Fruit fly (Drosophila melanogaster) whole organism, embryonic: ENCODE measurements around the gene GstD4.
A peak's percentile ranks its signal among the peaks of the same experiment; 100 is the strongest.

Experiments
- Bteb2 ChIP-seq: fragments of 200-800 bp; sonication (Bioruptor generic); optimal IDR thresholded peaks from 2 replicates; lab custom pipeline; 2016; ENCODE audit warnings: missing biosample characterization, missing genetic modification characterization
- CG11247 ChIP-seq: fragments of 200-800 bp; sonication (Bioruptor generic); IDR thresholded peaks from 2 replicates; pipeline ENCODE4 v1.3.6; 2022; ENCODE audit warnings: missing biosample characterization, missing genetic modification characterization
- CG11695 ChIP-seq: fragments of 200-800 bp; sonication (Bioruptor generic); IDR thresholded peaks from 3 replicates; pipeline ENCODE4 v1.3.6; 2022; ENCODE audit warnings: missing biosample characterization, missing genetic modification characterization
- CG12236 ChIP-seq: fragments of 200-800 bp; sonication (Bioruptor generic); optimal IDR thresholded peaks from 2 replicates; lab custom pipeline; 2016; ENCODE audit warnings: missing biosample characterization, missing genetic modification characterization
- CG12769 ChIP-seq: fragments of 200-800 bp; sonication (Bioruptor generic); optimal IDR thresholded peaks from 2 replicates; lab custom pipeline; 2019; ENCODE audit warnings: missing biosample characterization, mild to moderate bottlenecking, missing genetic modification characterization, moderate library complexity
- CG13287 ChIP-seq: fragments of 200-800 bp; sonication (Bioruptor generic); IDR thresholded peaks from 2 replicates; pipeline ENCODE4 v1.3.6; 2022; ENCODE audit warnings: missing biosample characterization, missing genetic modification characterization; ENCODE audit not compliant: partially characterized antibody
- CG15269 ChIP-seq: fragments of 200-800 bp; sonication (Bioruptor generic); optimal IDR thresholded peaks from 2 replicates; lab custom pipeline; 2018; ENCODE audit warnings: missing biosample characterization, mild to moderate bottlenecking, missing genetic modification characterization, moderate library complexity
- CG17328 ChIP-seq: fragments of 200-800 bp; sonication (Bioruptor generic); IDR thresholded peaks from 2 replicates; pipeline ENCODE4 v1.3.6; 2022; ENCODE audit warnings: missing biosample characterization, missing genetic modification characterization
- CG18764 ChIP-seq: fragments of 200-800 bp; sonication (Bioruptor generic); optimal IDR thresholded peaks from 3 replicates; lab custom pipeline; 2016; ENCODE audit warnings: missing biosample characterization, missing genetic modification characterization
- CG30020 ChIP-seq: fragments of 200-800 bp; optimal IDR thresholded peaks from 2 replicates; lab custom pipeline; 2019; ENCODE audit warnings: missing biosample characterization, mild to moderate bottlenecking, missing genetic modification characterization, moderate library complexity
- CG32767 ChIP-seq: fragments of 200-800 bp; sonication (Bioruptor generic); IDR thresholded peaks from 2 replicates; pipeline ENCODE4 v1.3.6; 2022; ENCODE audit warnings: missing biosample characterization, missing genetic modification characterization
- CG3281 ChIP-seq: fragments of 200-800 bp; sonication (Bioruptor generic); optimal IDR thresholded peaks from 3 replicates; lab custom pipeline; 2017; ENCODE audit warnings: missing biosample characterization, mild to moderate bottlenecking, missing genetic modification characterization
- CG33557 ChIP-seq: fragments of 200-800 bp; sonication (Bioruptor generic); optimal IDR thresholded peaks from 2 replicates; lab custom pipeline; 2019; ENCODE audit warnings: missing biosample characterization, mild to moderate bottlenecking, missing genetic modification characterization, moderate library complexity
- CG34224 ChIP-seq: fragments of 200-800 bp; sonication (Bioruptor generic); IDR thresholded peaks from 3 replicates; pipeline ENCODE4 v1.3.6; 2022; ENCODE audit warnings: missing biosample characterization, missing genetic modification characterization; ENCODE audit not compliant: partially characterized antibody
- CG4328 ChIP-seq: fragments of 200-800 bp; sonication (Bioruptor generic); optimal IDR thresholded peaks from 3 replicates; lab custom pipeline; 2017; ENCODE audit warnings: missing biosample characterization, missing genetic modification reagents, missing genetic modification characterization
- CG6175 ChIP-seq: fragments of 200-800 bp; sonication (Bioruptor generic); IDR thresholded peaks from 3 replicates; pipeline ENCODE4 v1.3.6; 2022; ENCODE audit warnings: missing biosample characterization, missing genetic modification characterization
- CG6272 ChIP-seq: fragments of 200-800 bp; sonication (Bioruptor generic); IDR thresholded peaks from 2 replicates; pipeline ENCODE4 v1.3.6; 2022; ENCODE audit warnings: missing biosample characterization, missing genetic modification characterization
- CG7786 ChIP-seq: fragments of 200-800 bp; sonication (Bioruptor generic); optimal IDR thresholded peaks from 2 replicates; lab custom pipeline; 2016; ENCODE audit warnings: missing biosample characterization, missing genetic modification characterization
- CG7839 ChIP-seq: fragments of 200-800 bp; sonication (Bioruptor generic); optimal IDR thresholded peaks from 3 replicates; lab custom pipeline; 2018; ENCODE audit warnings: missing biosample characterization, mild to moderate bottlenecking, missing genetic modification characterization, moderate library complexity
- Camta ChIP-seq: fragments of 200-800 bp; sonication (Bioruptor generic); optimal IDR thresholded peaks from 2 replicates; lab custom pipeline; 2016; ENCODE audit warnings: missing biosample characterization, missing genetic modification characterization
- Dll ChIP-seq: fragments of 200-800 bp; sonication (Bioruptor generic); IDR thresholded peaks from 4 replicates; pipeline ENCODE4 v1.3.6; 2022; ENCODE audit warnings: missing biosample characterization, missing genetic modification characterization; ENCODE audit not compliant: partially characterized antibody
- Ets65A ChIP-seq: fragments of 200-800 bp; sonication (Bioruptor generic); peaks from one replicate; lab custom pipeline; 2016; ENCODE audit warnings: missing biosample characterization, missing genetic modification characterization
- Fer2 ChIP-seq: fragments of 200-800 bp; sonication (Bioruptor generic); optimal IDR thresholded peaks from 2 replicates; lab custom pipeline; 2018; ENCODE audit warnings: missing biosample characterization, mild to moderate bottlenecking, missing genetic modification characterization, moderate library complexity
- Fer3 ChIP-seq: fragments of 200-800 bp; sonication (Bioruptor generic); optimal IDR thresholded peaks from 2 replicates; lab custom pipeline; 2018; ENCODE audit warnings: missing biosample characterization, mild to moderate bottlenecking, missing genetic modification characterization, moderate library complexity
- HLH3B ChIP-seq: fragments of 200-800 bp; sonication (Bioruptor generic); IDR thresholded peaks from 2 replicates; pipeline ENCODE4 v1.3.6; 2022; ENCODE audit warnings: missing biosample characterization, missing genetic modification characterization
- Hmr ChIP-seq: fragments of 200-800 bp; sonication (Bioruptor generic); optimal IDR thresholded peaks from 3 replicates; lab custom pipeline; 2017; ENCODE audit warnings: mild to moderate bottlenecking, missing biosample characterization, missing genetic modification reagents, missing genetic modification characterization
- Lhr ChIP-seq: fragments of 200-800 bp; sonication (Bioruptor generic); optimal IDR thresholded peaks from 3 replicates; lab custom pipeline; 2017; ENCODE audit warnings: mild to moderate bottlenecking, missing biosample characterization, missing genetic modification reagents, missing genetic modification characterization
- Mrtf ChIP-seq: fragments of 200-800 bp; sonication (Bioruptor generic); IDR thresholded peaks from 3 replicates; pipeline ENCODE4 v1.3.6; 2022; ENCODE audit warnings: missing biosample characterization, missing genetic modification characterization
- Opbp ChIP-seq: fragments of 200-800 bp; sonication (Bioruptor generic); IDR thresholded peaks from 3 replicates; pipeline ENCODE4 v1.3.6; 2022; ENCODE audit warnings: missing biosample characterization, missing genetic modification characterization; ENCODE audit not compliant: partially characterized antibody
- Rx ChIP-seq: fragments of 200-800 bp; sonication (Bioruptor generic); IDR thresholded peaks from 2 replicates; pipeline ENCODE4 v1.3.6; 2022; ENCODE audit warnings: missing biosample characterization, missing genetic modification characterization
- Sin3A ChIP-seq: fragments of >200 bp; optimal IDR thresholded peaks from 2 replicates; lab custom pipeline; 2018
- ara ChIP-seq: fragments of 200-800 bp; sonication (Bioruptor generic); IDR thresholded peaks from 2 replicates; pipeline ENCODE4 v1.3.6; 2022; ENCODE audit warnings: missing biosample characterization, missing genetic modification characterization
- ato ChIP-seq: fragments of 200-800 bp; sonication (Bioruptor generic); IDR thresholded peaks from 2 replicates; pipeline ENCODE4 v1.3.6; 2022; ENCODE audit warnings: missing biosample characterization, missing genetic modification characterization; ENCODE audit not compliant: partially characterized antibody
- bbx ChIP-seq: fragments of 200-800 bp; sonication (Bioruptor generic); IDR thresholded peaks from 2 replicates; pipeline ENCODE4 v1.3.6; 2022; ENCODE audit warnings: missing biosample characterization, missing genetic modification characterization; ENCODE audit not compliant: partially characterized antibody
- bigmax ChIP-seq: fragments of 200-800 bp; sonication (Bioruptor generic); optimal IDR thresholded peaks from 2 replicates; lab custom pipeline; 2018; ENCODE audit warnings: missing biosample characterization, mild to moderate bottlenecking, missing genetic modification characterization
- btn ChIP-seq: fragments of 200-800 bp; sonication (Bioruptor generic); optimal IDR thresholded peaks from 2 replicates; lab custom pipeline; 2016; ENCODE audit warnings: missing biosample characterization, missing genetic modification characterization
- cad ChIP-seq: fragments of >200 bp; optimal IDR thresholded peaks from 2 replicates; lab custom pipeline; 2017; ENCODE audit warnings: missing biosample characterization, missing genetic modification characterization
- chn ChIP-seq: fragments of 200-800 bp; sonication (Bioruptor generic); optimal IDR thresholded peaks from 2 replicates; lab custom pipeline; 2016; ENCODE audit warnings: missing biosample characterization, missing genetic modification characterization
- dan ChIP-seq: fragments of 200-800 bp; sonication (Bioruptor generic); IDR thresholded peaks from 2 replicates; pipeline ENCODE4 v1.3.6; 2022; ENCODE audit warnings: missing biosample characterization, missing genetic modification characterization
- dpn ChIP-seq, 2 experiments: fragments of 200-800 bp; sonication (Bioruptor generic); optimal IDR thresholded peaks; 3 replicates each; lab custom pipeline; 2016; ENCODE audit warnings: missing biosample characterization in 2 of 2, missing genetic modification characterization in 2 of 2
- emc ChIP-seq: fragments of 200-800 bp; sonication (Bioruptor generic); optimal IDR thresholded peaks from 2 replicates; lab custom pipeline; 2016; ENCODE audit warnings: missing biosample characterization, missing genetic modification characterization
- ems ChIP-seq: fragments of 200-800 bp; sonication (Bioruptor generic); optimal IDR thresholded peaks from 3 replicates; lab custom pipeline; 2016; ENCODE audit warnings: missing biosample characterization, missing genetic modification characterization
- fd64A ChIP-seq: fragments of 200-800 bp; sonication (Bioruptor generic); optimal IDR thresholded peaks from 3 replicates; lab custom pipeline; 2018; ENCODE audit warnings: missing biosample characterization, mild to moderate bottlenecking, missing genetic modification characterization
- lov ChIP-seq, 2 experiments: fragments of 200-800 bp in 1 of 2; fragments of >200 bp in 1 of 2; sonication (Bioruptor generic) in 1 of 2; IDR thresholded peaks in 1 of 2; optimal IDR thresholded peaks in 1 of 2; 2 replicates in 1 of 2; 3 replicates in 1 of 2; pipeline versions ENCODE4 v1.3.6 to Lab custom; 2017 to 2022; ENCODE audit warnings: missing biosample characterization in 1 of 2, missing genetic modification characterization in 1 of 2
- sd ChIP-seq: fragments of 200-800 bp; sonication (Bioruptor generic); optimal IDR thresholded peaks from 3 replicates; lab custom pipeline; 2018; ENCODE audit warnings: missing biosample characterization, mild to moderate bottlenecking, missing genetic modification characterization, moderate library complexity
- slou ChIP-seq: fragments of 200-800 bp; sonication (Bioruptor generic); optimal IDR thresholded peaks from 3 replicates; lab custom pipeline; 2016; ENCODE audit warnings: missing biosample characterization, missing genetic modification characterization
- stc ChIP-seq: fragments of 200-800 bp; sonication (Bioruptor generic); IDR thresholded peaks from 2 replicates; pipeline ENCODE4 v1.3.6; 2022; ENCODE audit warnings: missing biosample characterization, missing genetic modification characterization
- tna ChIP-seq: fragments of 200-800 bp; sonication (Bioruptor generic); IDR thresholded peaks from 2 replicates; pipeline ENCODE4 v1.3.6; 2022; ENCODE audit warnings: missing biosample characterization, missing genetic modification characterization; ENCODE audit not compliant: partially characterized antibody
- wor ChIP-seq: fragments of 200-800 bp; sonication (Bioruptor generic); IDR thresholded peaks from 2 replicates; pipeline ENCODE4 v1.3.6; 2022; ENCODE audit warnings: missing biosample characterization, missing genetic modification characterization

Gene GstD4

dm6 chr3R:12369135-12369792, 4.6 kb upstream of the GstD4 start, which contains the start of gene GstD1 (continued):
- TF ChIP-seq CG30020 (tag; lab: Kevin White, UChicago): no peak
- no peak for TF ChIP-seq HLH3B (GFP tag; lab: Robert Waterston, UW)
- no peak for TF ChIP-seq bigmax (GFP tag; lab: Kevin White, UChicago)
- no peak for TF ChIP-seq Mrtf (GFP tag; lab: Robert Waterston, UW)
- peak; percentile 52; the same call in 1 of the 2 replicates for TF ChIP-seq stc (GFP tag; lab: Robert Waterston, UW)
- TF ChIP-seq chn (GFP tag; lab: Kevin White, UChicago): peak; percentile 30
- peak; percentile 43; the same call in 1 of the 2 replicates for TF ChIP-seq CG11247 (GFP tag; lab: Robert Waterston, UW)
- TF ChIP-seq CG12236 (GFP tag; lab: Kevin White, UChicago): no peak
- TF ChIP-seq Dll (GFP tag; lab: Robert Waterston, UW): peak; percentile 54; the same call in 1 of the 4 replicates
- TF ChIP-seq Fer2: no peak
- peak; percentile 96 for TF ChIP-seq sd (tag; lab: Kevin White, UChicago)
- TF ChIP-seq Fer3 (tag; lab: Kevin White, UChicago): peak; percentile 12
- TF ChIP-seq CG18764 (GFP tag; lab: Kevin White, UChicago): no peak
- no peak for TF ChIP-seq Rx
- no peak for TF ChIP-seq ato
- TF ChIP-seq CG17328 (GFP tag; lab: Robert Waterston, UW): no peak
- TF ChIP-seq CG7839 (tag; lab: Kevin White, UChicago): peak; percentile 55
- no peak for TF ChIP-seq Camta (GFP tag; lab: Kevin White, UChicago)
- TF ChIP-seq dan (GFP tag; lab: Robert Waterston, UW): no peak
- TF ChIP-seq fd64A (GFP tag; lab: Kevin White, UChicago): no peak
- TF ChIP-seq CG3281 (GFP tag; lab: Kevin White, UChicago): peak; percentile 58
- TF ChIP-seq ara (GFP tag; lab: Robert Waterston, UW): no peak
- TF ChIP-seq tna (GFP tag; lab: Robert Waterston, UW): no peak
- TF ChIP-seq slou (GFP tag; lab: Kevin White, UChicago): no peak
- TF ChIP-seq Ets65A (GFP tag; lab: Kevin White, UChicago): no peak
- 0 out of 2 replicates have a peak, but pooled peaks have one; percentile 28 for TF ChIP-seq bbx (GFP tag; lab: Robert Waterston, UW)
- TF ChIP-seq CG7786 (GFP tag; lab: Kevin White, UChicago): peak; percentile 26
- peak; percentile 55 for TF ChIP-seq CG12769
- no peak for TF ChIP-seq CG4328 (GFP tag; lab: Kevin White, UChicago)
- TF ChIP-seq cad (GFP tag; lab: Kevin White, UChicago): no peak
- no peak for TF ChIP-seq CG32767 (GFP tag; lab: Robert Waterston, UW)
- TF ChIP-seq btn: no peak
- TF ChIP-seq CG33557 (GFP tag; lab: Kevin White, UChicago): no peak
- TF ChIP-seq Opbp (GFP tag; lab: Robert Waterston, UW): peak; percentile 35; the same call in 2 of the 3 replicates
- TF ChIP-seq ems (GFP tag; lab: Kevin White, UChicago): no peak
- no peak for TF ChIP-seq Bteb2
- TF ChIP-seq CG11695 (GFP tag; lab: Robert Waterston, UW): 0 out of 3 replicates have a peak, but pooled peaks have one; percentile 10
- no peak for TF ChIP-seq CG6272
- TF ChIP-seq CG34224 (GFP tag; lab: Robert Waterston, UW): peak; percentile 54; the same call in 2 of the 3 replicates
- peak; percentile 9 for TF ChIP-seq CG15269
- no peak for TF ChIP-seq lov (optimal IDR thresholded peaks at IDR 0.05; lab: Kevin White, UChicago)
- 0 out of 3 replicates have a peak, but pooled peaks have one; percentile 46 for TF ChIP-seq lov (GFP tag; IDR thresholded peaks at IDR 0.05; lab: Robert Waterston, UW)
- TF ChIP-seq CG13287: peak; percentile 39; the same call in 1 of the 2 replicates
- TF ChIP-seq Lhr: no peak
- TF ChIP-seq Hmr: peak; percentile 43
- TF ChIP-seq emc: peak; percentile 19
- no peak for TF ChIP-seq Sin3A (lab: Kevin White, UChicago)
- peak; percentile 92 for TF ChIP-seq CG6175
- no peak for TF ChIP-seq wor (GFP tag; lab: Robert Waterston, UW)
- no peak for TF ChIP-seq dpn (GFP tag; optimal IDR thresholded peaks at IDR 0.05; lab: Kevin White, UChicago)
